Fruit fly (Drosophila melanogaster) whole organism, embryonic: ENCODE measurements around the gene Eip63F-1.

Experiments
- Asciz ChIP-seq: fragments of 200-800 bp; sonication (Bioruptor generic); optimal IDR thresholded peaks from 2 replicates; lab custom pipeline; 2017; ENCODE audit warnings: missing biosample characterization, mild to moderate bottlenecking, missing genetic modification characterization, missing genetic modification reagents
- CG10274 ChIP-seq: fragments of 200-800 bp; sonication (Bioruptor generic); optimal IDR thresholded peaks from 3 replicates; lab custom pipeline; 2017; ENCODE audit warnings: missing biosample characterization, mild to moderate bottlenecking, missing genetic modification characterization
- CG10321 ChIP-seq: fragments of 200-800 bp; sonication (Bioruptor generic); IDR thresholded peaks from 2 replicates; pipeline ENCODE4 v1.3.6; 2022; ENCODE audit warnings: missing biosample characterization, missing genetic modification characterization
- CG10431 ChIP-seq: fragments of 200-800 bp; sonication (Bioruptor generic); optimal IDR thresholded peaks from 3 replicates; lab custom pipeline; 2018; ENCODE audit warnings: missing biosample characterization, mild to moderate bottlenecking, missing genetic modification characterization
- CG10959 ChIP-seq: fragments of 200-800 bp; sonication (Bioruptor generic); IDR thresholded peaks from 2 replicates; pipeline ENCODE4 v1.3.6; 2022; ENCODE audit warnings: missing biosample characterization, missing genetic modification characterization
- CG11093 ChIP-seq: fragments of 200-800 bp; sonication (Bioruptor generic); IDR thresholded peaks from 3 replicates; pipeline ENCODE4 v1.3.6; 2022; ENCODE audit warnings: missing biosample characterization, missing genetic modification characterization
- CG12659 ChIP-seq: fragments of 200-800 bp; sonication (Bioruptor generic); optimal IDR thresholded peaks from 3 replicates; lab custom pipeline; 2017; ENCODE audit warnings: mild to moderate bottlenecking, missing biosample characterization, missing genetic modification reagents, missing genetic modification characterization
- CG15269 ChIP-seq: fragments of 200-800 bp; sonication (Bioruptor generic); optimal IDR thresholded peaks from 2 replicates; lab custom pipeline; 2018; ENCODE audit warnings: missing biosample characterization, mild to moderate bottlenecking, missing genetic modification characterization, moderate library complexity
- CG1647 ChIP-seq: fragments of 200-800 bp; sonication (Bioruptor generic); optimal IDR thresholded peaks from 3 replicates; lab custom pipeline; 2016; ENCODE audit warnings: missing biosample characterization, missing genetic modification characterization
- CG17912 ChIP-seq: fragments of 200-800 bp; sonication (Bioruptor generic); optimal IDR thresholded peaks from 2 replicates; lab custom pipeline; 2018; ENCODE audit warnings: missing biosample characterization, mild to moderate bottlenecking, missing genetic modification characterization
- CG2129 ChIP-seq: fragments of 200-800 bp; sonication (Bioruptor generic); IDR thresholded peaks from 2 replicates; pipeline ENCODE4 v1.3.6; 2022; ENCODE audit warnings: missing biosample characterization, missing genetic modification characterization; ENCODE audit not compliant: partially characterized antibody
- CG32767 ChIP-seq: fragments of 200-800 bp; sonication (Bioruptor generic); IDR thresholded peaks from 2 replicates; pipeline ENCODE4 v1.3.6; 2022; ENCODE audit warnings: missing biosample characterization, missing genetic modification characterization
- CG3407 ChIP-seq: fragments of 200-800 bp; sonication (Bioruptor generic); optimal IDR thresholded peaks from 2 replicates; lab custom pipeline; 2018; ENCODE audit warnings: missing biosample characterization, mild to moderate bottlenecking, missing genetic modification characterization
- CG3726 ChIP-seq: fragments of 200-800 bp; sonication (Bioruptor generic); IDR thresholded peaks from 3 replicates; pipeline ENCODE4, ENCODE4 v1.3.6; 2022; ENCODE audit warnings: missing biosample characterization, missing genetic modification characterization
- CG4854 ChIP-seq: fragments of 200-800 bp; sonication (Bioruptor generic); optimal IDR thresholded peaks from 2 replicates; lab custom pipeline; 2016; ENCODE audit warnings: missing biosample characterization, missing genetic modification characterization, inconsistent platforms
- CG7556 ChIP-seq: fragments of 200-800 bp; sonication (Bioruptor generic); optimal IDR thresholded peaks from 2 replicates; lab custom pipeline; 2017; ENCODE audit warnings: missing biosample characterization, mild to moderate bottlenecking, missing genetic modification characterization
- CG7839 ChIP-seq: fragments of 200-800 bp; sonication (Bioruptor generic); optimal IDR thresholded peaks from 3 replicates; lab custom pipeline; 2018; ENCODE audit warnings: missing biosample characterization, mild to moderate bottlenecking, missing genetic modification characterization, moderate library complexity
- CG8290 ChIP-seq, 3 experiments: fragments of 200-800 bp; sonication (Bioruptor generic); optimal IDR thresholded peaks; 2 replicates each; lab custom pipeline; 2016 to 2019; ENCODE audit warnings: missing biosample characterization in 3 of 3, missing genetic modification characterization in 3 of 3, mild to moderate bottlenecking in 2 of 3, moderate library complexity in 1 of 3
- CG8359 ChIP-seq: fragments of 200-800 bp; sonication (Bioruptor generic); optimal IDR thresholded peaks from 2 replicates; lab custom pipeline; 2017; ENCODE audit warnings: missing biosample characterization, mild to moderate bottlenecking, missing genetic modification characterization, borderline replicate concordance
- CG9215 ChIP-seq: fragments of 200-800 bp; sonication (Bioruptor generic); IDR thresholded peaks from 2 replicates; pipeline ENCODE4 v1.3.6; 2022; ENCODE audit warnings: missing biosample characterization, missing genetic modification characterization
- CoRest ChIP-seq: fragments of 200-800 bp; sonication (Bioruptor generic); optimal IDR thresholded peaks from 3 replicates; lab custom pipeline; 2018; ENCODE audit warnings: missing biosample characterization, mild to moderate bottlenecking, missing genetic modification characterization, moderate library complexity
- Dad ChIP-seq: fragments of 200-800 bp; sonication (Bioruptor generic); optimal IDR thresholded peaks from 3 replicates; lab custom pipeline; 2016; ENCODE audit warnings: missing biosample characterization, missing genetic modification characterization
- Doc2 ChIP-seq: fragments of 200-800 bp; sonication (Bioruptor generic); IDR thresholded peaks from 2 replicates; pipeline ENCODE4 v1.3.6; 2022; ENCODE audit warnings: missing biosample characterization, missing genetic modification characterization
- H2.0 ChIP-seq: fragments of 200-800 bp; sonication (Bioruptor generic); IDR thresholded peaks from 2 replicates; pipeline ENCODE4 v1.3.6; 2022; ENCODE audit warnings: missing biosample characterization, missing genetic modification characterization
- Hr3 ChIP-seq: fragments of 200-800 bp; sonication (Bioruptor generic); optimal IDR thresholded peaks from 3 replicates; lab custom pipeline; 2016; ENCODE audit warnings: missing biosample characterization, missing genetic modification characterization
- NC2β ChIP-seq: fragments of 200-800 bp; sonication (Bioruptor generic); optimal IDR thresholded peaks from 2 replicates; lab custom pipeline; 2016; ENCODE audit warnings: missing biosample characterization, missing genetic modification characterization
- Nf-YA ChIP-seq: fragments of 200-800 bp; sonication (Bioruptor generic); IDR thresholded peaks from 2 replicates; pipeline ENCODE4 v1.3.6; 2022; ENCODE audit warnings: missing biosample characterization, missing genetic modification characterization
- Nf-YC ChIP-seq: fragments of 200-800 bp; optimal IDR thresholded peaks from 3 replicates; lab custom pipeline; 2019; ENCODE audit warnings: missing biosample characterization, mild to moderate bottlenecking, missing genetic modification characterization, moderate library complexity
- Scr ChIP-seq: fragments of 200-800 bp; sonication (Bioruptor generic); IDR thresholded peaks from 2 replicates; pipeline ENCODE4 v1.3.6; 2022; ENCODE audit warnings: missing biosample characterization, missing genetic modification characterization; ENCODE audit not compliant: partially characterized antibody
- Ssrp ChIP-seq: fragments of 200-800 bp; sonication (Bioruptor generic); optimal IDR thresholded peaks from 2 replicates; lab custom pipeline; 2018; ENCODE audit warnings: missing biosample characterization, mild to moderate bottlenecking, missing genetic modification characterization, moderate library complexity
- Taf1 ChIP-seq: fragments of 200-800 bp; sonication (Bioruptor generic); IDR thresholded peaks from 2 replicates; pipeline ENCODE4 v1.3.6; 2022; ENCODE audit warnings: missing biosample characterization, missing genetic modification characterization
- bigmax ChIP-seq: fragments of 200-800 bp; sonication (Bioruptor generic); optimal IDR thresholded peaks from 2 replicates; lab custom pipeline; 2018; ENCODE audit warnings: missing biosample characterization, mild to moderate bottlenecking, missing genetic modification characterization
- croc ChIP-seq: fragments of 200-800 bp; sonication (Bioruptor generic); conservative IDR thresholded peaks from 3 replicates; pipeline ENCODE4 v1.3.6; 2022; ENCODE audit warnings: missing biosample characterization, missing genetic modification characterization
- dm ChIP-seq: fragments of 200-800 bp; sonication (Bioruptor generic); optimal IDR thresholded peaks from 3 replicates; lab custom pipeline; 2016; ENCODE audit warnings: missing biosample characterization, missing genetic modification characterization
- ems ChIP-seq: fragments of 200-800 bp; sonication (Bioruptor generic); optimal IDR thresholded peaks from 3 replicates; lab custom pipeline; 2016; ENCODE audit warnings: missing biosample characterization, missing genetic modification characterization
- fd3F ChIP-seq: fragments of 200-800 bp; sonication (Bioruptor generic); optimal IDR thresholded peaks from 2 replicates; lab custom pipeline; 2018; ENCODE audit warnings: missing biosample characterization, mild to moderate bottlenecking, missing genetic modification characterization, moderate library complexity
- fru ChIP-seq: fragments of >200 bp; optimal IDR thresholded peaks from 2 replicates; lab custom pipeline; 2017
- jigr1 ChIP-seq: fragments of 200-800 bp; sonication (Bioruptor generic); IDR thresholded peaks from 3 replicates; pipeline ENCODE4 v1.3.6; 2022; ENCODE audit warnings: missing biosample characterization, missing genetic modification characterization
- lola ChIP-seq, 3 experiments: fragments of >200 bp in 2 of 3; fragments of 200-800 bp in 1 of 3; sonication (Bioruptor generic) in 1 of 3; optimal IDR thresholded peaks; 2 replicates each; lab custom pipeline; 2017 to 2019; ENCODE audit warnings: missing biosample characterization in 3 of 3, missing genetic modification characterization in 3 of 3, mild to moderate bottlenecking in 1 of 3, moderate library complexity in 1 of 3
- nau ChIP-seq: fragments of 200-800 bp; sonication (Bioruptor generic); optimal IDR thresholded peaks from 3 replicates; lab custom pipeline; 2017; ENCODE audit warnings: missing biosample characterization, mild to moderate bottlenecking, missing genetic modification characterization, missing genetic modification reagents
- nmo ChIP-seq: fragments of 200-800 bp; sonication (Bioruptor generic); optimal IDR thresholded peaks from 2 replicates; lab custom pipeline; 2018; ENCODE audit warnings: missing biosample characterization, mild to moderate bottlenecking, missing genetic modification characterization, moderate library complexity
- peb ChIP-seq: fragments of 200-800 bp; sonication (Bioruptor generic); IDR thresholded peaks from 2 replicates; pipeline ENCODE4 v1.3.6; 2022; ENCODE audit warnings: missing biosample characterization, missing genetic modification characterization
- run ChIP-seq: fragments of 200-800 bp; sonication (Bioruptor generic); optimal IDR thresholded peaks from 3 replicates; lab custom pipeline; 2018; ENCODE audit warnings: missing biosample characterization, mild to moderate bottlenecking, missing genetic modification characterization
- so ChIP-seq: fragments of 200-800 bp; sonication (Bioruptor generic); IDR thresholded peaks from 3 replicates; pipeline ENCODE4 v1.3.6; 2022; ENCODE audit warnings: missing biosample characterization, missing genetic modification characterization
- sob ChIP-seq: fragments of 200-800 bp; sonication (Bioruptor generic); IDR thresholded peaks from 2 replicates; pipeline ENCODE4 v1.3.6; 2022; ENCODE audit warnings: missing biosample characterization, missing genetic modification characterization
- unpg ChIP-seq: fragments of 200-800 bp; sonication (Bioruptor generic); optimal IDR thresholded peaks from 3 replicates; lab custom pipeline; 2018; ENCODE audit warnings: missing biosample characterization, mild to moderate bottlenecking, missing genetic modification characterization, moderate library complexity
- vnd ChIP-seq: fragments of 200-800 bp; sonication (Bioruptor generic); IDR thresholded peaks from 3 replicates; pipeline ENCODE4 v1.3.6; 2022; ENCODE audit warnings: missing biosample characterization, missing genetic modification characterization; ENCODE audit not compliant: partially characterized antibody
- zfh2 ChIP-seq: fragments of 200-800 bp; sonication (Bioruptor generic); optimal IDR thresholded peaks from 2 replicates; lab custom pipeline; 2016; ENCODE audit warnings: missing biosample characterization, missing genetic modification characterization

The Eip63F-1 gene

DNA sequence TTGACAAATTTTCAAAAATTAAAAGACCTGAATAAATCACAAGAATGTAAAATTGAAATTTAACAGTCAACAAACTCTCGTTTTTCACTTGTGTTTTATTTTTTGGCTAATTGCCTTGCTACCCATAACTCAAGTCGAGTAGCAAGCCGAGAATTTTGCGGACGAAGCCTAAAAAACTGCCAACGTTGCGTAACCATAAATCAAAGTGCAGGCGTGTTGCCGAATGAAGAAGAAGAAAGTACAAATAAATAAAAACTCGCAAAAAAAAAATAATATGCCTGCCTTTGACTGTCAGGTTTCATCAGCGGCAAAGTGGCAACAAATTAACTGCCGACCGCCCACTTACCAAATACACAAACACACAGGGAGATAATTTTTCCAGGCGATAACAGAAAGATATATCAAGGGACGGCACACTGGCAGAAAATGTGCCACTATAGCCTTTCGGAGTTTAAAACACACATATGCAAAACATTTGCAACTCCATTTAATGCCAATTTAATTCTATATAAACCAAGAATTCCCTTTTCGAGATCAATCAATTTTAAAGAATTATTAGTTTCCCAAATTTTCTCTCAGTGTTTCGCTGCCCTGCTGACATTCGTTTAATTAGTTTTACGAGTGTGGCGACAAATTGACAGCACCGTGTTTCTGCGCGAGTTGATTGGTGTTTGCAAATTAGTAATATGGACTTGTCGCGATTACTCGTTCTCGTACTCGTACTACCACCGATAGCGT lies 7.0 kb downstream of the Eip63F-1 start (continued):
- TF ChIP-seq Nf-YA (GFP tag; lab: Robert Waterston, UW): peak; percentile 80
- TF ChIP-seq H2.0: peak; percentile 80
- peak; percentile 91 for TF ChIP-seq CG7839 (tag; lab: Kevin White, UChicago)
- peak; percentile 65 for TF ChIP-seq CG10274 (GFP tag; lab: Kevin White, UChicago)
- TF ChIP-seq CG32767: peak; percentile 75; the same call in 1 of the 2 replicates
- peak; percentile 20 for TF ChIP-seq CG17912 (GFP tag; lab: Kevin White, UChicago)
- TF ChIP-seq CG11093 (GFP tag; lab: Robert Waterston, UW): peak; percentile 68; the same call in 2 of the 3 replicates
- peak; percentile 54 for TF ChIP-seq run (tag; lab: Kevin White, UChicago)
- TF ChIP-seq CG15269 (tag; lab: Kevin White, UChicago): peak; percentile 93
- no peak for TF ChIP-seq CG2129 (GFP tag; lab: Robert Waterston, UW)
- TF ChIP-seq CG10431 (GFP tag; lab: Kevin White, UChicago): peak; percentile 19
- TF ChIP-seq vnd (GFP tag; lab: Robert Waterston, UW): no peak
- TF ChIP-seq CoRest (tag; lab: Kevin White, UChicago): peak; percentile 90
- TF ChIP-seq Dad (GFP tag; lab: Kevin White, UChicago): peak; percentile 72
- peak; percentile 27; the same call in 1 of the 3 replicates for TF ChIP-seq croc (GFP tag; lab: Robert Waterston, UW)
- TF ChIP-seq dm: peak; percentile 63
- peak; percentile 32 for TF ChIP-seq CG3407 (GFP tag; lab: Kevin White, UChicago)
- TF ChIP-seq Doc2 (GFP tag; lab: Robert Waterston, UW): peak; percentile 50; the same call in 1 of the 2 replicates
- peak; percentile 86 for TF ChIP-seq CG9215 (GFP tag; lab: Robert Waterston, UW)
- TF ChIP-seq Taf1 (GFP tag; lab: Robert Waterston, UW): peak; percentile 91
- no peak for TF ChIP-seq CG8290 (GFP tag; optimal IDR thresholded peaks at IDR 0.05; lab: Kevin White, UChicago)
- TF ChIP-seq CG8290 (tag; optimal IDR thresholded peaks at IDR 0.05; lab: Kevin White, UChicago): peak in 1 of 2 experiments; percentile 95
- TF ChIP-seq CG7556 (GFP tag; lab: Kevin White, UChicago): peak; percentile 82
- peak; percentile 70 for TF ChIP-seq Nf-YC (tag; lab: Kevin White, UChicago)
- peak; percentile 82 for TF ChIP-seq CG1647 (GFP tag; lab: Kevin White, UChicago)
- TF ChIP-seq bigmax (GFP tag; lab: Kevin White, UChicago): no peak
- no peak for TF ChIP-seq fru
- peak; percentile 47; the same call in 1 of the 2 replicates for TF ChIP-seq CG10959
- TF ChIP-seq sob (GFP tag; lab: Robert Waterston, UW): peak; percentile 93
- TF ChIP-seq CG4854: peak; percentile 72
- TF ChIP-seq jigr1: 0 out of 3 replicates have a peak, but pooled peaks have one; percentile 23
- peak; percentile 94 for TF ChIP-seq CG12659 (GFP tag; lab: Kevin White, UChicago)
- peak; percentile 81 for TF ChIP-seq so (GFP tag; lab: Robert Waterston, UW)
- peak; percentile 78 for TF ChIP-seq Hr3
- TF ChIP-seq unpg: peak; percentile 85
- TF ChIP-seq CG8359: no peak
- TF ChIP-seq CG3726 (GFP tag; lab: Robert Waterston, UW): peak; percentile 76; the same call in 2 of the 3 replicates
- peak; percentile 76 for TF ChIP-seq Ssrp (tag; lab: Kevin White, UChicago)
- TF ChIP-seq nmo: peak; percentile 82
- TF ChIP-seq lola (GFP tag; optimal IDR thresholded peaks at IDR 0.05; lab: Kevin White, UChicago): no peak
- TF ChIP-seq fd3F (GFP tag; lab: Kevin White, UChicago): peak; percentile 89
- TF ChIP-seq Asciz (GFP tag; lab: Kevin White, UChicago): peak; percentile 65
- peak; percentile 73 for TF ChIP-seq ems
- TF ChIP-seq zfh2: peak; percentile 93
- no peak for TF ChIP-seq Scr (GFP tag; lab: Robert Waterston, UW)
- 0 out of 2 replicates have a peak, but pooled peaks have one; percentile 20 for TF ChIP-seq peb
- TF ChIP-seq NC2β (GFP tag; lab: Kevin White, UChicago): peak; percentile 74
- TF ChIP-seq CG10321 (GFP tag; lab: Robert Waterston, UW): peak; percentile 47; the same call in 1 of the 2 replicates
- TF ChIP-seq nau (GFP tag; lab: Kevin White, UChicago): peak; percentile 77
